Fruit fly (Drosophila melanogaster) whole organism, prepupa: Measurements from ENCODE around the gene CG14312.

Experiments
- CG10631 ChIP-seq: fragments of 200-800 bp; sonication (Bioruptor generic); optimal IDR thresholded peaks from 2 replicates; lab custom pipeline; 2016; ENCODE audit warnings: missing biosample characterization, missing genetic modification characterization
- CG10669 ChIP-seq: fragments of 200-800 bp; sonication (Bioruptor generic); optimal IDR thresholded peaks from 3 replicates; lab custom pipeline; 2018; ENCODE audit warnings: missing biosample characterization, mild to moderate bottlenecking, missing genetic modification characterization, moderate library complexity
- CG11762 ChIP-seq: fragments of 200-800 bp; sonication (Bioruptor generic); optimal IDR thresholded peaks from 3 replicates; lab custom pipeline; 2016; ENCODE audit warnings: missing biosample characterization, missing genetic modification characterization; ENCODE audit not compliant: insufficient read depth
- CG15336 ChIP-seq: fragments of 200-800 bp; sonication (Bioruptor generic); IDR thresholded peaks from 2 replicates; pipeline ENCODE4 v1.3.6; 2022; ENCODE audit warnings: missing biosample characterization, missing genetic modification characterization
- CG16779 ChIP-seq: fragments of 200-800 bp; sonication (Bioruptor generic); optimal IDR thresholded peaks from 3 replicates; lab custom pipeline; 2017; ENCODE audit warnings: missing biosample characterization, mild to moderate bottlenecking, missing genetic modification characterization
- CG3032 ChIP-seq: fragments of 200-800 bp; optimal IDR thresholded peaks from 2 replicates; lab custom pipeline; 2019; ENCODE audit warnings: missing biosample characterization, mild to moderate bottlenecking, missing genetic modification characterization, moderate library complexity
- CG31627 ChIP-seq: fragments of 200-800 bp; sonication (Bioruptor generic); optimal IDR thresholded peaks from 3 replicates; lab custom pipeline; 2016; ENCODE audit warnings: missing biosample characterization, missing genetic modification characterization
- CG32006 ChIP-seq: fragments of 200-800 bp; sonication (Bioruptor generic); optimal IDR thresholded peaks from 3 replicates; lab custom pipeline; 2017; ENCODE audit warnings: missing biosample characterization, mild to moderate bottlenecking, missing genetic modification characterization
- CG3919 ChIP-seq: fragments of 200-800 bp; sonication (Bioruptor generic); optimal IDR thresholded peaks from 3 replicates; lab custom pipeline; 2016; ENCODE audit warnings: missing biosample characterization, missing genetic modification characterization
- CG4318 ChIP-seq: fragments of 200-800 bp; sonication (Bioruptor generic); optimal IDR thresholded peaks from 3 replicates; lab custom pipeline; 2017; ENCODE audit warnings: missing biosample characterization, mild to moderate bottlenecking, missing genetic modification characterization
- CG6163 ChIP-seq: fragments of 200-800 bp; sonication (Bioruptor generic); IDR thresholded peaks from 3 replicates; pipeline ENCODE4 v1.3.6; 2022; ENCODE audit warnings: missing biosample characterization, missing genetic modification characterization
- CG6276 ChIP-seq: fragments of 200-800 bp; sonication (Bioruptor generic); optimal IDR thresholded peaks from 2 replicates; lab custom pipeline; 2017; ENCODE audit warnings: missing biosample characterization, mild to moderate bottlenecking, missing genetic modification characterization
- CG6792 ChIP-seq: fragments of 200-800 bp; sonication (Bioruptor generic); optimal IDR thresholded peaks from 3 replicates; lab custom pipeline; 2016; ENCODE audit warnings: missing biosample characterization, missing genetic modification characterization
- CG7368 ChIP-seq: fragments of 200-800 bp; sonication (Bioruptor generic); optimal IDR thresholded peaks from 3 replicates; lab custom pipeline; 2016; ENCODE audit warnings: missing biosample characterization, missing genetic modification characterization
- CG8119 ChIP-seq: fragments of 200-800 bp; sonication (Bioruptor generic); IDR thresholded peaks from 3 replicates; pipeline ENCODE4 v1.3.6; 2022; ENCODE audit warnings: missing biosample characterization, missing genetic modification characterization
- CG8319 ChIP-seq: fragments of 200-800 bp; sonication (Bioruptor generic); optimal IDR thresholded peaks from 3 replicates; lab custom pipeline; 2016; ENCODE audit warnings: missing biosample characterization, missing genetic modification characterization
- CG8632 ChIP-seq: fragments of 200-800 bp; sonication (Bioruptor generic); optimal IDR thresholded peaks from 3 replicates; lab custom pipeline; 2016; ENCODE audit warnings: missing biosample characterization, missing genetic modification characterization
- Eip75B ChIP-seq: fragments of 200-800 bp; sonication (Bioruptor generic); optimal IDR thresholded peaks from 3 replicates; lab custom pipeline; 2016; ENCODE audit warnings: missing biosample characterization, missing genetic modification characterization
- Eip78C ChIP-seq: fragments of 200-800 bp; sonication (Bioruptor generic); peaks from one replicate; lab custom pipeline; 2016; ENCODE audit warnings: missing biosample characterization, missing genetic modification characterization
- Ets96B ChIP-seq: fragments of 200-800 bp; optimal IDR thresholded peaks from 2 replicates; lab custom pipeline; 2019; ENCODE audit warnings: missing biosample characterization, mild to moderate bottlenecking, missing genetic modification characterization, moderate library complexity
- Gug ChIP-seq: fragments of 200-800 bp; sonication (Bioruptor generic); IDR thresholded peaks from 2 replicates; pipeline ENCODE4 v1.3.6; 2022; ENCODE audit warnings: missing biosample characterization, missing genetic modification characterization
- Hr39 ChIP-seq: fragments of 200-800 bp; sonication (Bioruptor generic); optimal IDR thresholded peaks from 2 replicates; lab custom pipeline; 2016; ENCODE audit warnings: missing biosample characterization, missing genetic modification characterization
- Hr4 ChIP-seq: fragments of 200-800 bp; sonication (Bioruptor generic); optimal IDR thresholded peaks from 3 replicates; lab custom pipeline; 2016; ENCODE audit warnings: missing biosample characterization, missing genetic modification characterization
- Lpt ChIP-seq: fragments of 200-800 bp; sonication (Bioruptor generic); optimal IDR thresholded peaks from 3 replicates; lab custom pipeline; 2016; ENCODE audit warnings: missing biosample characterization, missing genetic modification characterization
- Met ChIP-seq: fragments of 200-800 bp; sonication (Bioruptor generic); optimal IDR thresholded peaks from 3 replicates; lab custom pipeline; 2016; ENCODE audit warnings: missing biosample characterization, missing genetic modification characterization
- OdsH ChIP-seq: fragments of 200-800 bp; sonication (Bioruptor generic); optimal IDR thresholded peaks from 3 replicates; lab custom pipeline; 2016; ENCODE audit warnings: missing biosample characterization, missing genetic modification characterization
- Sox102F ChIP-seq: fragments of 200-800 bp; sonication (Bioruptor generic); optimal IDR thresholded peaks from 2 replicates; lab custom pipeline; 2016; ENCODE audit warnings: missing biosample characterization, mild to moderate bottlenecking, missing genetic modification characterization
- Sox14 ChIP-seq: fragments of 200-800 bp; sonication (Bioruptor generic); optimal IDR thresholded peaks from 3 replicates; lab custom pipeline; 2016; ENCODE audit warnings: missing biosample characterization, missing genetic modification characterization
- Sox15 ChIP-seq: fragments of 200-800 bp; sonication (Bioruptor generic); optimal IDR thresholded peaks from 3 replicates; lab custom pipeline; 2016; ENCODE audit warnings: missing biosample characterization, missing genetic modification characterization
- achi ChIP-seq: fragments of 200-800 bp; sonication (Bioruptor generic); optimal IDR thresholded peaks from 3 replicates; lab custom pipeline; 2016; ENCODE audit warnings: missing biosample characterization, missing genetic modification characterization
- acj6 ChIP-seq: fragments of 200-800 bp; sonication (Bioruptor generic); optimal IDR thresholded peaks from 3 replicates; lab custom pipeline; 2016; ENCODE audit warnings: missing biosample characterization, missing genetic modification characterization
- cyc ChIP-seq: fragments of 200-800 bp; sonication (Bioruptor generic); optimal IDR thresholded peaks from 3 replicates; lab custom pipeline; 2016; ENCODE audit warnings: missing biosample characterization, missing genetic modification characterization
- dac ChIP-seq: fragments of 200-800 bp; sonication (Bioruptor generic); optimal IDR thresholded peaks from 2 replicates; lab custom pipeline; 2017; ENCODE audit warnings: missing biosample characterization, mild to moderate bottlenecking, missing genetic modification characterization
- eg ChIP-seq: fragments of 200-800 bp; sonication (Bioruptor generic); IDR thresholded peaks from 3 replicates; pipeline ENCODE4 v1.3.6; 2022; ENCODE audit warnings: missing biosample characterization, missing genetic modification characterization
- esn ChIP-seq: fragments of 200-800 bp; sonication (Bioruptor generic); optimal IDR thresholded peaks from 2 replicates; lab custom pipeline; 2016; ENCODE audit warnings: missing biosample characterization, mild to moderate bottlenecking, missing genetic modification characterization, moderate library complexity
- fd59A ChIP-seq: fragments of 200-800 bp; sonication (Bioruptor generic); optimal IDR thresholded peaks from 2 replicates; lab custom pipeline; 2017; ENCODE audit warnings: missing biosample characterization, mild to moderate bottlenecking, missing genetic modification characterization, missing genetic modification reagents
- fkh ChIP-seq: fragments of 200-800 bp; sonication (Bioruptor generic); optimal IDR thresholded peaks from 3 replicates; lab custom pipeline; 2017; ENCODE audit warnings: missing biosample characterization, mild to moderate bottlenecking, missing genetic modification characterization, moderate library complexity
- lz ChIP-seq: fragments of 200-800 bp; sonication (Bioruptor generic); optimal IDR thresholded peaks from 3 replicates; lab custom pipeline; 2016; ENCODE audit warnings: missing biosample characterization, missing genetic modification characterization
- net ChIP-seq: fragments of 200-800 bp; sonication (Bioruptor generic); optimal IDR thresholded peaks from 3 replicates; lab custom pipeline; 2016; ENCODE audit warnings: missing biosample characterization, missing genetic modification characterization
- pdm3 ChIP-seq: fragments of 200-800 bp; sonication (Bioruptor generic); optimal IDR thresholded peaks from 3 replicates; lab custom pipeline; 2016; ENCODE audit warnings: missing biosample characterization, missing genetic modification characterization
- salr ChIP-seq, 2 experiments: fragments of 200-800 bp; sonication (Bioruptor generic); optimal IDR thresholded peaks; 3 replicates each; lab custom pipeline; 2016 to 2018; ENCODE audit warnings: missing biosample characterization in 2 of 2, missing genetic modification characterization in 2 of 2, mild to moderate bottlenecking in 1 of 2
- spab ChIP-seq: fragments of 200-800 bp; sonication (Bioruptor generic); optimal IDR thresholded peaks from 2 replicates; lab custom pipeline; 2017; ENCODE audit warnings: missing biosample characterization, mild to moderate bottlenecking, missing genetic modification characterization, missing genetic modification reagents
- ss ChIP-seq, 2 experiments: fragments of 200-800 bp; sonication (Bioruptor generic); optimal IDR thresholded peaks; 2 replicates in 1 of 2; 3 replicates in 1 of 2; lab custom pipeline; 2017 to 2018; ENCODE audit warnings: mild to moderate bottlenecking in 2 of 2, missing biosample characterization in 2 of 2, missing genetic modification characterization in 2 of 2, moderate library complexity in 1 of 2
- svp ChIP-seq: fragments of 200-800 bp; sonication (Bioruptor generic); peaks from one replicate; lab custom pipeline; 2016; ENCODE audit warnings: missing biosample characterization, missing genetic modification characterization

Gene CG14312

DNA sequence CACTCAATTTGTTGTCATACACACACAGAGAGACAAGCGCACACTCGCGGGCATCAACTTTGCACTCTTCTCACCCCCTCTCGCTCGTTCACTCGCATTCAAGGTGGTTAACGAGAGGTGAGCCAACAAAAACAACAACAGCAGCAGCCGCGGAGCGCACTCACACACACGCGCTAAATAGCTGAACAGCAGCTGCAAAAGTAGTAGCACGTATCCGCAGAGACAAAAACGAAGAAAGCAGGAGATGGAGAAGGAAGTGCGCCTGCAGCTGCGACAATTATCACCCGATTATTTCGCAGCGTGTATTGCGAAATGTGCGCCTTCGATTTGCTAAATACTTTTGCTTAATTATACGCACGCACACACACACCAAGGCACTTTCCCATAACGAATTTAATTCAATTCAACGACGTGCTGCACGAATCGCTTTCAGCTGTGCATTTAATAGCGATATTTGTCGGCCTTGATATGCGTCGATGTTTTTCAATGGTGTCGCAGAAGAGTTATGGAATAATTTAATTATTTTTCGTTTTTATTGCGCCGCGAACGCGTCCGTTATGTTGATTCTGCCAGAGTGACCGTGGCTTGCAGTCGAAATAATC, 15.1 kb upstream of the CG14312 start (continued):
- peak; percentile 57 for TF ChIP-seq CG8119 (GFP tag; lab: Robert Waterston, UW)
- peak; percentile 12 for TF ChIP-seq Hr4
- no peak for TF ChIP-seq dac (GFP tag; lab: Kevin White, UChicago)
- no peak for TF ChIP-seq CG31627 (GFP tag; lab: Kevin White, UChicago)
- peak; percentile 18 for TF ChIP-seq esn (GFP tag; lab: Kevin White, UChicago)
- peak; percentile 50 for TF ChIP-seq Lpt (GFP tag; lab: Kevin White, UChicago)
- TF ChIP-seq eg (GFP tag; lab: Robert Waterston, UW): peak; percentile 66
- TF ChIP-seq CG11762: no peak
- TF ChIP-seq fkh (GFP tag; lab: Kevin White, UChicago): peak; percentile 41
- no peak for TF ChIP-seq CG4318 (GFP tag; lab: Kevin White, UChicago)
- TF ChIP-seq CG6163: peak; percentile 80
- TF ChIP-seq achi (GFP tag; lab: Kevin White, UChicago): peak; percentile 19
- TF ChIP-seq ss (GFP tag; optimal IDR thresholded peaks at IDR 0.05; lab: Kevin White, UChicago): peak; percentile 56 to 72
- TF ChIP-seq CG32006 (GFP tag; lab: Kevin White, UChicago): peak; percentile 20
- TF ChIP-seq Gug: peak; percentile 45
- TF ChIP-seq Ets96B (tag; lab: Kevin White, UChicago): no peak

DNA sequence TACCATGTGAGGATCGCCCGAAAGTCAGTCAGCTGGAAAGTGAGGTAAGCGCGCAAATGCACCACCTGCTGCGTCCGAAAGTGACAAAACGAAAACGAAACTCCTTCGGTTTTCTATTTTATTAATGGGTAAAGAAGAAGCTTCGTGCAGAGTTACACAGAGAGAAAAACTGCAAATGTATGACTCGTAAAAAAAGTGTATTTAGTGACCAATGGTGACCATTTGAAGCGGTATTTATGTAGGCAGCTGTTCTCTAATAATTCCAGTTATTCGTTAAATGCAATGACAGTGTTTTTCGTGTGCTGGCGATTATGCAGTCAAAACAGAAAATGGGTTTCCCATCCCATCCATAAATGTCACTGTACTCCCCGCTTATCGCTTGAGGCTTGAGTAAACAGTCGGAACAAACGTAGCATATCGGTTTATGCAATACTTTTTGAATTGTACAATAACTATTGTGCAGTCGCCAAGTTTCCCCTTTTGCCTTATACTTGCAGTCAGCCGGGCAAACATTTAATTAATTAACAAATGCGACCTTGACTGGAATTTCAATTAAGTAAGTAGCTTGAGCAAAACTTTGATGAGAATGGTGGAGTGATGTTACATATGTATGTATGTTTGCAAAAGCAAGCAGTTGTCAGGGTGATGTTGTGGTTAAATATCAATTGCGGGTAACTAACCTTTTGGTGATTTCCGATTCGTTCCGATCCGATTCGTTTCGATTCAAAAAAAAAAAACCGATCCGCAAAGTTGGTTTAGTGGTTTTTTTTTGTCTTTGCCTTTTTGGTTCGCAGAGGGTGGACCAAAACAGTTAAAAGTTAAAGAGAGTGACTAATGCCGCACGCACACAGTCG, 14.3 kb upstream of the CG14312 start:
- TF ChIP-seq lz: no peak
- peak; percentile 13 for TF ChIP-seq CG3032
- TF ChIP-seq Gug: peak; percentile 41; the same call in 1 of the 2 replicates
- peak; percentile 22 for TF ChIP-seq Eip75B
- no peak for TF ChIP-seq Ets96B (tag; lab: Kevin White, UChicago)
- no peak for TF ChIP-seq CG16779 (tag; lab: Kevin White, UChicago)
- peak; percentile 42; the same call in 1 of the 3 replicates for TF ChIP-seq CG8119 (GFP tag; lab: Robert Waterston, UW)
- TF ChIP-seq fkh (GFP tag; lab: Kevin White, UChicago): peak; percentile 52
- TF ChIP-seq spab: no peak
- TF ChIP-seq eg (GFP tag; lab: Robert Waterston, UW): peak; percentile 58; the same call in 2 of the 3 replicates
- TF ChIP-seq Met (GFP tag; lab: Kevin White, UChicago): no peak
- TF ChIP-seq OdsH (GFP tag; lab: Kevin White, UChicago): peak; percentile 44
- no peak for TF ChIP-seq esn (GFP tag; lab: Kevin White, UChicago)
- TF ChIP-seq ss (GFP tag; optimal IDR thresholded peaks at IDR 0.05; lab: Kevin White, UChicago): no peak
- TF ChIP-seq CG6276 (GFP tag; lab: Kevin White, UChicago): peak; percentile 17
- peak; percentile 46 for TF ChIP-seq CG10631
- peak; percentile 31 for TF ChIP-seq dac (GFP tag; lab: Kevin White, UChicago)
- TF ChIP-seq Sox102F: no peak
- TF ChIP-seq Eip78C: peak; percentile 40
- peak; percentile 12 for TF ChIP-seq acj6
- no peak for TF ChIP-seq Sox15 (GFP tag; lab: Kevin White, UChicago)
- TF ChIP-seq CG31627 (GFP tag; lab: Kevin White, UChicago): peak; percentile 12
- no peak for TF ChIP-seq pdm3 (GFP tag; lab: Kevin White, UChicago)
- TF ChIP-seq CG32006 (GFP tag; lab: Kevin White, UChicago): peak; percentile 65
- TF ChIP-seq CG6792 (GFP tag; lab: Kevin White, UChicago): no peak
- TF ChIP-seq fd59A (GFP tag; lab: Kevin White, UChicago): peak; percentile 6
- peak; percentile 56 for TF ChIP-seq achi (GFP tag; lab: Kevin White, UChicago)
- no peak for TF ChIP-seq cyc (GFP tag; lab: Kevin White, UChicago)
- peak; percentile 18 for TF ChIP-seq CG8632 (GFP tag; lab: Kevin White, UChicago)
- no peak for TF ChIP-seq CG3919 (GFP tag; lab: Kevin White, UChicago)
- TF ChIP-seq net (GFP tag; lab: Kevin White, UChicago): no peak
- peak in 1 of 2 experiments; percentile 19 for TF ChIP-seq salr (GFP tag; optimal IDR thresholded peaks at IDR 0.05; lab: Kevin White, UChicago)
- peak; percentile 67 for TF ChIP-seq svp (GFP tag; lab: Kevin White, UChicago)
- TF ChIP-seq CG6163: peak; percentile 57; the same call in 1 of the 3 replicates
- peak; percentile 19 for TF ChIP-seq CG4318 (GFP tag; lab: Kevin White, UChicago)
- TF ChIP-seq CG7368 (GFP tag; lab: Kevin White, UChicago): peak; percentile 4
- peak; percentile 37 for TF ChIP-seq Sox14 (GFP tag; lab: Kevin White, UChicago)
- peak; percentile 26 for TF ChIP-seq CG10669
- TF ChIP-seq CG11762: no peak
- no peak for TF ChIP-seq CG8319 (GFP tag; lab: Kevin White, UChicago)
- TF ChIP-seq CG15336 (GFP tag; lab: Robert Waterston, UW): peak; percentile 47; the same call in 1 of the 2 replicates
- TF ChIP-seq Hr39 (GFP tag; lab: Kevin White, UChicago): no peak
